Fruit fly (Drosophila melanogaster) whole organism, pupa: Measurements from ENCODE around the gene CG3168.

ENCODE experiments used
- CG10348 ChIP-seq: fragments of 200-800 bp; sonication (Bioruptor generic); IDR thresholded peaks from 2 replicates; pipeline ENCODE4 v1.3.6; 2022; ENCODE audit warnings: missing biosample characterization, missing genetic modification characterization
- CG12605 ChIP-seq: fragments of 200-800 bp; sonication (Bioruptor generic); IDR thresholded peaks from 2 replicates; pipeline ENCODE4 v1.3.6; 2022; ENCODE audit warnings: missing biosample characterization, missing genetic modification characterization
- CG13204 ChIP-seq: fragments of 200-800 bp; sonication (Bioruptor generic); optimal IDR thresholded peaks from 2 replicates; lab custom pipeline; 2018; ENCODE audit warnings: missing biosample characterization, mild to moderate bottlenecking, missing genetic modification characterization, moderate library complexity
- CG14655 ChIP-seq: fragments of 200-800 bp; sonication (Bioruptor generic); optimal IDR thresholded peaks from 3 replicates; lab custom pipeline; 2017; ENCODE audit warnings: mild to moderate bottlenecking, missing biosample characterization, missing genetic modification reagents, missing genetic modification characterization
- CG15710 ChIP-seq: fragments of 200-800 bp; sonication (Bioruptor generic); optimal IDR thresholded peaks from 2 replicates; lab custom pipeline; 2018; ENCODE audit warnings: missing biosample characterization, mild to moderate bottlenecking, missing genetic modification characterization, moderate library complexity
- CG17806 ChIP-seq: fragments of 200-800 bp; sonication (Bioruptor generic); optimal IDR thresholded peaks from 2 replicates; lab custom pipeline; 2018; ENCODE audit warnings: missing biosample characterization, mild to moderate bottlenecking, missing genetic modification characterization, moderate library complexity
- CG32121 ChIP-seq: fragments of 200-800 bp; sonication (Bioruptor generic); IDR thresholded peaks from 2 replicates; pipeline ENCODE4 v1.3.6; 2022; ENCODE audit warnings: missing biosample characterization, missing genetic modification characterization
- CG34367 ChIP-seq: fragments of 200-800 bp; sonication (Bioruptor generic); optimal IDR thresholded peaks from 2 replicates; lab custom pipeline; 2018; ENCODE audit warnings: missing biosample characterization, mild to moderate bottlenecking, missing genetic modification characterization
- CG4496 ChIP-seq: fragments of 200-800 bp; sonication (Bioruptor generic); IDR thresholded peaks from 3 replicates; pipeline ENCODE4 v1.3.6; 2022; ENCODE audit warnings: missing biosample characterization, missing genetic modification characterization
- CG8159 ChIP-seq: fragments of 200-800 bp; sonication (Bioruptor generic); optimal IDR thresholded peaks from 3 replicates; lab custom pipeline; 2018; ENCODE audit warnings: missing biosample characterization, mild to moderate bottlenecking, missing genetic modification characterization, moderate library complexity
- CG8301 ChIP-seq: fragments of 200-800 bp; sonication (Bioruptor generic); optimal IDR thresholded peaks from 2 replicates; lab custom pipeline; 2018; ENCODE audit warnings: missing biosample characterization, mild to moderate bottlenecking, missing genetic modification characterization
- CG9948 ChIP-seq: fragments of 200-800 bp; sonication (Bioruptor generic); optimal IDR thresholded peaks from 2 replicates; lab custom pipeline; 2018; ENCODE audit warnings: missing biosample characterization, mild to moderate bottlenecking, missing genetic modification characterization, moderate library complexity
- D1 ChIP-seq: fragments of 200-800 bp; sonication (Bioruptor generic); optimal IDR thresholded peaks from 2 replicates; lab custom pipeline; 2018; ENCODE audit warnings: missing biosample characterization, mild to moderate bottlenecking, missing genetic modification characterization, moderate library complexity
- EcR ChIP-seq: fragments of 200-800 bp; sonication (Bioruptor generic); optimal IDR thresholded peaks from 3 replicates; lab custom pipeline; 2019; ENCODE audit warnings: missing biosample characterization, missing genetic modification characterization, mild to moderate bottlenecking, moderate library complexity, missing genetic modification reagents
- Ets98B ChIP-seq: fragments of 200-800 bp; sonication (Bioruptor generic); IDR thresholded peaks from 2 replicates; pipeline ENCODE4 v1.3.6; 2022; ENCODE audit warnings: missing biosample characterization, missing genetic modification characterization
- Pif1A ChIP-seq: fragments of 200-800 bp; sonication (Bioruptor generic); optimal IDR thresholded peaks from 3 replicates; lab custom pipeline; 2016; ENCODE audit warnings: missing biosample characterization, missing genetic modification characterization
- Pif1B ChIP-seq: fragments of 200-800 bp; sonication (Bioruptor generic); optimal IDR thresholded peaks from 3 replicates; lab custom pipeline; 2016; ENCODE audit warnings: missing biosample characterization, missing genetic modification characterization
- Snoo ChIP-seq: fragments of 200-800 bp; sonication (Bioruptor generic); optimal IDR thresholded peaks from 3 replicates; lab custom pipeline; 2017; ENCODE audit warnings: missing biosample characterization, mild to moderate bottlenecking, missing genetic modification characterization, inconsistent platforms
- fd96Ca ChIP-seq: fragments of 200-800 bp; sonication (Bioruptor generic); IDR thresholded peaks from 3 replicates; pipeline ENCODE4 v1.3.6; 2022; ENCODE audit warnings: missing biosample characterization, missing genetic modification characterization
- gl ChIP-seq: fragments of 200-800 bp; sonication (Bioruptor generic); optimal IDR thresholded peaks from 2 replicates; lab custom pipeline; 2018; ENCODE audit warnings: missing biosample characterization, mild to moderate bottlenecking, missing genetic modification characterization
- rn ChIP-seq: fragments of 200-800 bp; sonication (Bioruptor generic); IDR thresholded peaks from 2 replicates; pipeline ENCODE4 v1.3.6; 2022; ENCODE audit warnings: missing biosample characterization, missing genetic modification characterization

Gene CG3168

dm6 chrX:6703237-6703636, 36.5 kb downstream of the CG3168 start:
- TF ChIP-seq CG32121 (GFP tag; lab: Robert Waterston, UW) = no peak
- no peak for TF ChIP-seq Pif1B
- TF ChIP-seq CG10348 (GFP tag; lab: Robert Waterston, UW) = no peak
- peak; percentile 64 for TF ChIP-seq CG14655 (GFP tag; lab: Kevin White, UChicago)
- no peak for TF ChIP-seq Pif1A (GFP tag; lab: Kevin White, UChicago)
- no peak for TF ChIP-seq Snoo (tag; lab: Kevin White, UChicago)
- no peak for TF ChIP-seq EcR (GFP tag; lab: Kevin White, UChicago)
- TF ChIP-seq CG17806 = peak; percentile 6
- peak; percentile 22 for TF ChIP-seq CG9948 (tag; lab: Kevin White, UChicago)
- TF ChIP-seq CG12605 (GFP tag; lab: Robert Waterston, UW) = 0 out of 2 replicates have a peak, but pooled peaks have one; percentile 5
- TF ChIP-seq CG13204 = no peak
- TF ChIP-seq CG8159 (tag; lab: Kevin White, UChicago) = peak; percentile 39
- TF ChIP-seq Ets98B = no peak
- no peak for TF ChIP-seq gl (tag; lab: Kevin White, UChicago)
- TF ChIP-seq CG34367 (tag; lab: Kevin White, UChicago) = peak; percentile 14
- peak; percentile 15 for TF ChIP-seq CG8301 (tag; lab: Kevin White, UChicago)
- TF ChIP-seq CG15710 (tag; lab: Kevin White, UChicago) = peak; percentile 6
- no peak for TF ChIP-seq rn (GFP tag; lab: Robert Waterston, UW)
- peak; percentile 38; the same call in 1 of the 3 replicates for TF ChIP-seq CG4496 (GFP tag; lab: Robert Waterston, UW)
- TF ChIP-seq fd96Ca (GFP tag; lab: Robert Waterston, UW) = no peak
- no peak for TF ChIP-seq D1 (tag; lab: Kevin White, UChicago)

dm6 chrX:6702591-6702990, 37.2 kb downstream of the CG3168 start:
- TF ChIP-seq CG4496 (GFP tag; lab: Robert Waterston, UW) = peak; percentile 67
- peak; percentile 31; the same call in 1 of the 2 replicates for TF ChIP-seq CG32121 (GFP tag; lab: Robert Waterston, UW)
- no peak for TF ChIP-seq Snoo (tag; lab: Kevin White, UChicago)
- TF ChIP-seq fd96Ca (GFP tag; lab: Robert Waterston, UW) = peak; percentile 31; the same call in 1 of the 3 replicates
- peak; percentile 32; the same call in 1 of the 2 replicates for TF ChIP-seq CG12605 (GFP tag; lab: Robert Waterston, UW)
- TF ChIP-seq CG15710 (tag; lab: Kevin White, UChicago) = no peak

DNA sequence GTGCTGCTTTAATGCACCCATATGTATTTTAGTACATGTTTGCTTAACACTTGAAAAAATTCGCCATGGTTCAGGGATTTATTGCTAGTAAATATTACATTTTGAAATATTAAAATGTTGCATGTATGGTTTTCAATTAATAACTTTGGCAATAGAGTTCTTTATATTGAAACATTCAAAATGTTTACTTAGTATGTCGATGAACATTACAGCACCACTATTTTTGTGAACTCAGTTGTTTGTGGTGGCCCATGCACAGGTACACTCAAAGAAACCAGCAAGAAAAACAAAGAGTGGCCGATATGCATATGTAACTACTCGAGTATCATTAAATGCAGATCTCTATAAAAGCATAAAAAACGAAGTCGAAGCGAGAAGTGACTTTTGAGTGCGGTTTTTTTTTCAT, 37.8 kb downstream of the CG3168 start:
- TF ChIP-seq CG9948 (tag; lab: Kevin White, UChicago) = peak; percentile 74
- peak; percentile 43 for TF ChIP-seq D1 (tag; lab: Kevin White, UChicago)
- TF ChIP-seq fd96Ca (GFP tag; lab: Robert Waterston, UW) = peak; percentile 66; the same call in 2 of the 3 replicates
- TF ChIP-seq CG15710 (tag; lab: Kevin White, UChicago) = peak; percentile 78
- TF ChIP-seq gl (tag; lab: Kevin White, UChicago) = peak; percentile 33
- TF ChIP-seq CG8159 (tag; lab: Kevin White, UChicago) = peak; percentile 83
- peak; percentile 74 for TF ChIP-seq Pif1A (GFP tag; lab: Kevin White, UChicago)
- TF ChIP-seq CG14655 (GFP tag; lab: Kevin White, UChicago) = peak; percentile 82
- TF ChIP-seq rn (GFP tag; lab: Robert Waterston, UW) = peak; percentile 51
- TF ChIP-seq Snoo (tag; lab: Kevin White, UChicago) = peak; percentile 9
- TF ChIP-seq Ets98B = peak; percentile 78
- peak; percentile 74 for TF ChIP-seq CG34367 (tag; lab: Kevin White, UChicago)
- peak; percentile 74 for TF ChIP-seq CG17806
- peak; percentile 88 for TF ChIP-seq CG4496 (GFP tag; lab: Robert Waterston, UW)
- TF ChIP-seq CG10348 (GFP tag; lab: Robert Waterston, UW) = 0 out of 2 replicates have a peak, but pooled peaks have one; percentile 45
- TF ChIP-seq CG12605 (GFP tag; lab: Robert Waterston, UW) = peak; percentile 53; the same call in 1 of the 2 replicates
- peak; percentile 83 for TF ChIP-seq CG32121 (GFP tag; lab: Robert Waterston, UW)
- no peak for TF ChIP-seq EcR (GFP tag; lab: Kevin White, UChicago)
- TF ChIP-seq CG8301 (tag; lab: Kevin White, UChicago) = peak; percentile 80
- peak; percentile 67 for TF ChIP-seq Pif1B
- peak; percentile 54 for TF ChIP-seq CG13204

dm6 chrX:6700990-6701530, 38.7 kb downstream of the CG3168 start:
- TF ChIP-seq EcR (GFP tag; lab: Kevin White, UChicago) = no peak
- no peak for TF ChIP-seq CG12605 (GFP tag; lab: Robert Waterston, UW)
- TF ChIP-seq Snoo (tag; lab: Kevin White, UChicago) = no peak
- TF ChIP-seq CG32121 (GFP tag; lab: Robert Waterston, UW) = no peak
- no peak for TF ChIP-seq fd96Ca (GFP tag; lab: Robert Waterston, UW)
- TF ChIP-seq CG8159 (tag; lab: Kevin White, UChicago) = no peak
- TF ChIP-seq CG4496 (GFP tag; lab: Robert Waterston, UW) = no peak
- TF ChIP-seq CG10348 (GFP tag; lab: Robert Waterston, UW) = no peak
- TF ChIP-seq CG34367 (tag; lab: Kevin White, UChicago) = no peak
- TF ChIP-seq CG15710 (tag; lab: Kevin White, UChicago) = no peak
- TF ChIP-seq CG17806 = no peak
- no peak for TF ChIP-seq gl (tag; lab: Kevin White, UChicago)
- TF ChIP-seq CG9948 (tag; lab: Kevin White, UChicago) = no peak
- TF ChIP-seq rn (GFP tag; lab: Robert Waterston, UW) = no peak
- TF ChIP-seq, all 21 proteins: peak for 0

DNA sequence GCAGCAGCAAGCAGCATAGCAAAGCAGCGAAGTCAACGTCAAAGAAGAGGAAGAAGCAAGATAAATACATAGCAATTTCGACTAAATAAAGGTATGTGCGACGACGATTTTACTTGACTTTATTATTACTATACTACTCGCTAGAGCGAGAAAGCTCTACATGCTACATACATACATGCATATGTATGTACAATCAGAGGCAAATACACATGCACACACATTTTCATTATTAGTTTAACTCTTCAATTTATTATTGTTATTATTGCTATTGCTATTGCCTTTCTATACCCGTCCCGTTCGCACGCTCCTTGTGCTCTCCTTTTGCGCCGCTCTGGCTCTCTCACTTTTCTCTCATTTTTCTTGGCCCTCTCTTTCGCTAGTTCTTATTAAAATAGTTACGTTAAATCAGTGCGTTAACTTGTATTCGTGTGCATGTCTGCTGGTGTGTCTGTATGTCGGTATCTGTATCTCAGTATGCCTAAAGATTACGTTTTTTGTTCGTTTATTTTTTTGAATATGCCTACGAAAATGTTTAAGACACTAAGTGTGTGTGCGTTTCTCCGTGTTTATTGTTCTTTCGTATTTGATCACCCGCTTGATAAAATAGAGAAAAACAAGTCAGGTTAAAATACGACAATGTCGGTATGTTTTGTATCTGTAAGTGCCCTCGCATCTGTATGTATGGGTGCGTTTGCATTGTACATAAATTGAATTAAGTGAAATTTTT, 39.4 kb downstream of the CG3168 start:
- TF ChIP-seq CG14655 (GFP tag; lab: Kevin White, UChicago) (no peak), rn (GFP tag; lab: Robert Waterston, UW) (no peak), Pif1A (GFP tag; lab: Kevin White, UChicago) (peak; percentile 10), CG8159 (tag; lab: Kevin White, UChicago) (no peak), EcR (GFP tag; lab: Kevin White, UChicago) (peak; percentile 25)
